Worm (Caenorhabditis elegans) whole organism, L4/young adult: ENCODE results near the gene F58E6.11.

Experiments
- W03F9.2 ChIP-seq: fragments of 150-350 bp; optimal IDR thresholded peaks from 2 replicates; lab custom pipeline; 2014; ENCODE audit warnings: missing biosample characterization, missing genetic modification characterization
- dao-5 ChIP-seq: sonication (generic microtip); optimal IDR thresholded peaks from 2 replicates; lab custom pipeline; 2016; ENCODE audit warnings: missing genotype, missing genetic modification characterization, moderate library complexity, missing compliant biosample characterization
- him-1 ChIP-seq: sonication (generic microtip); optimal IDR thresholded peaks from 2 replicates; lab custom pipeline; 2016; ENCODE audit warnings: missing genotype, missing genetic modification reagents, missing genetic modification characterization, missing compliant biosample characterization

- TF ChIP-seq him-1 (tag; lab: Kevin White, UChicago) (no peak), dao-5 (no peak), W03F9.2 (no peak)
These were observed 24.3 kb upstream of the F58E6.11 start for ce11 chrV:9782045-9782444.
